Worm (Caenorhabditis elegans): ENCODE results near the gene srsx-33.

Gene srsx-33

DNA sequence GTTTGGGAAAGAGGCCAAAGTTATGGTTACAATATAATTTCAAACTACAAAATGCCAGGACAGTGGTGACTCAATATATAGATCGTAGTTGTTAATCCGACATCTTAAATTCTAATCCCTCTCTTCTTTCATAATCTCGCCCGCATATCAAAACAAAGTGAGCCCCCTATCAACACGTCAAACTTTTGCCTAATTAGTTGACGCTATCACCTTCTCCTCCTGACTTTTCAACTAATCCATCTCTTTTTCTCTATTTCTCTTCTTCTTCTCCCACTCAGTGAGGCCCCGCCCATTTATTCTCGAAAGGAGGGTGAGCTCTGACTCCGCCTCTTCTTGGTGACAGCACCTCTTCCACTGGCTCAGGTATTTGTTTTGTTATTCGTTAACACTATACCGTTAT lies 41.0 kb downstream of the srsx-33 start:
- TF ChIP-seq jun-1 (tag; optimal IDR thresholded peaks at IDR 0.05) (no peak), egl-5 (tag; optimal IDR thresholded peaks at IDR 0.05) (peak; percentile 5)

DNA sequence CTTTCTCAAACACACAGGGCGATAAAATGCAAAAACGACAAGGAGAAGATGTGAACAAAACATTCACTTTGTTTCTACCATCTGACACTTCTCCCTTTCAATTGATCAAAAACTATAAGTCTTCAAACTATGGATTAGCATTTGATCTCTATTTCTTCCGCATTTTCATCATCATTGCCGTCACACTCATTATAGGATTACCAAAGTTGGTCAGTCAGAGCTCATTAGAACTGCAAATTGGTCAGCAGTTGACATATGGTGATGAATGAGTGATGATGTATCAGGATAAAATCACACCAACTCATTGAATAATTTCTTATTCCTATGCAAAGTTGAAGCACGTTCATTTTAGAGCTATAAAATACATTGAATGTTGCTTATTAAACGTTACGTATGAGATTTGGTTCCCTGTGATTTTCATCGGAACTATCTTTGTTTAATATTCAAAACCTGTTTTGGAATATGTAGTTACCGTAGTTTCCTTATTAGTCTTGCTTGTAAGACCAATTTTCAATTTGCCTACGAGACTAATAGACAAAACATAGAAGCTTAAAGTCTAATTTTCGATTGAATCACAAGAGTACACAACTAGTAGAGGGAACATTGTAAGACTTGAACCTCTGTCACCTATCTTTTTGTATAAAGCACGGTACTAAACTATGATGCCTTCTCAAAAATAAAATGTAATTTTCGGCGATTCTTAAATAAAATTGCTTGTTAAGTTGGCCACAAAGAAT lies 42.7 kb downstream of the srsx-33 start:
- no peak for TF ChIP-seq lin-39 (tag; optimal IDR thresholded peaks at IDR 0.05)
- no peak for TF ChIP-seq fkh-2 (tag; optimal IDR thresholded peaks at IDR 0.05)
- TF ChIP-seq lsy-12 (tag; optimal IDR thresholded peaks at IDR 0.05) = no peak
- TF ChIP-seq nhr-77 (tag; optimal IDR thresholded peaks at IDR 0.05) = no peak
- no peak for TF ChIP-seq egl-5 (tag; optimal IDR thresholded peaks at IDR 0.05)

ce11 chrV:11206467-11206866 lies 45.9 kb downstream of the srsx-33 start:
- TF ChIP-seq skn-1 (tag; optimal IDR thresholded peaks at IDR 0.05) (no peak), unc-62 (GFP tag; optimal IDR thresholded peaks at IDR 0.05) (no peak), fos-1 (tag; optimal IDR thresholded peaks at IDR 0.05) (no peak), ceh-16 (tag; optimal IDR thresholded peaks at IDR 0.05) (no peak), snpc-4 (tag; optimal IDR thresholded peaks at IDR 0.05) (no peak), lin-39 (tag; optimal IDR thresholded peaks at IDR 0.05) (no peak), ztf-11 (tag; optimal IDR thresholded peaks at IDR 0.05) (no peak), mml-1 (tag; optimal IDR thresholded peaks at IDR 0.05) (no peak), elt-1 (tag; optimal IDR thresholded peaks at IDR 0.05) (no peak), eor-1 (tag; optimal IDR thresholded peaks at IDR 0.05) (no peak), unc-39 (tag; optimal IDR thresholded peaks at IDR 0.05) (no peak)

ce11 chrV:11204452-11204851 lies 47.9 kb downstream of the srsx-33 start:
- TF ChIP-seq fkh-2 (tag; optimal IDR thresholded peaks at IDR 0.05) (no peak), ZK546.5 (tag; optimal IDR thresholded peaks at IDR 0.05) (no peak), egl-5 (tag; optimal IDR thresholded peaks at IDR 0.05) (peak; percentile 91), snpc-4 (tag; optimal IDR thresholded peaks at IDR 0.05) (no peak), aly-2 (tag; optimal IDR thresholded peaks at IDR 0.05) (no peak), R02D3.7 (tag; optimal IDR thresholded peaks at IDR 0.05) (no peak), hmg-11 (tag; optimal IDR thresholded peaks at IDR 0.05) (no peak)

DNA sequence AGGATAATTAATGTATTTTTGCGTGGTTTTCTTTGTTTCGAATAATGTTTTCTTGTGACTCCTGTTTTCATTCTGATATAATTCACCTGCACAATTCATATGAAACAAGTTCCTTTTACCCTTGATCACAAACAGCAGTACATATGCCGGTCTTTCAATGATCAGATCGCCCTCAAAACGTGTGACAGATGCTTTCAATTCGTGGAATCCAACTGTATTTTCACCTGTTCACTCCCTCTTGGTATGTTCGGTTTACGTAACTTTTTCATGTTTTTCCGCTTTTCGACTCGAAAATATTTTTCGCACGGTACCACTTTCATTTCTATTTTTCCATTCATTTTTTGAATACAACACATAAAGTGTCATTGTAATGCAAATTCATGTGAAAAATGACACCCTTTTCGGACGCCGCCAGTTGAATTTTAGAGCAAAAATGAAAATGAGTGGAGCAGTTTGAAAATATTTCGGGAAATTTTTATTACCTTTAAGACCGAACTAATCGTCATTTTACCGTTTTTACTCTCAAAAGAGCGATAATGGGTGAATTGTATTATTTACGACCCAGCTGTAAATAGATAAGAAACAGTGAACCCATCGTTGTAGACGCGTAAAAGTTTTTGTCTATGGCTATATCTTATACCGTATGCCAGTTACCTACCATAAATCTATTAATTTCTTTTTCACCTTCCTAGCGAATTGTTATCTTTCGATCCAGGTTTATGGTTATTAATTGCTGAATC lies 50.3 kb downstream of the srsx-33 start, which contains the start of gene K10D6.4:
TSS of gene K10D6.4 (plus strand) at position 100 of the 740 bp plus-strand sequence.
- TF ChIP-seq lsy-12 (tag; optimal IDR thresholded peaks at IDR 0.05) = no peak
- peak; percentile 13 for TF ChIP-seq pqm-1 (tag; optimal IDR thresholded peaks at IDR 0.05)
- TF ChIP-seq aly-2 (tag; optimal IDR thresholded peaks at IDR 0.05) = no peak
- peak; percentile 75 for TF ChIP-seq elt-2 (tag; optimal IDR thresholded peaks at IDR 0.05)

Measured in whole organism, L3 larva.